Fruit fly (Drosophila melanogaster) whole organism, wandering third instar larva: ENCODE measurements around the gene Pp2A-29B.

ENCODE experiments used
- Abd-B ChIP-seq: fragments of >200 bp; optimal IDR thresholded peaks from 2 replicates; lab custom pipeline; 2017; ENCODE audit warnings: missing biosample characterization, missing genetic modification characterization
- CG32264 ChIP-seq: fragments of 200-800 bp; sonication (Bioruptor generic); optimal IDR thresholded peaks from 2 replicates; lab custom pipeline; 2016; ENCODE audit warnings: missing biosample characterization, missing genetic modification characterization
- CG9705 ChIP-seq: fragments of 200-800 bp; sonication (Bioruptor generic); optimal IDR thresholded peaks from 2 replicates; lab custom pipeline; 2018; ENCODE audit warnings: missing biosample characterization, mild to moderate bottlenecking, missing genetic modification characterization
- CrebA ChIP-seq: fragments of 200-800 bp; sonication (Bioruptor generic); optimal IDR thresholded peaks from 2 replicates; lab custom pipeline; 2016; ENCODE audit warnings: missing biosample characterization, mild to moderate bottlenecking, missing genetic modification characterization, borderline replicate concordance
- Dfd ChIP-seq: fragments of >200 bp; optimal IDR thresholded peaks from 2 replicates; lab custom pipeline; 2017; ENCODE audit warnings: missing biosample characterization, missing genetic modification characterization
- Dif ChIP-seq: fragments of 200-275, 200-300 bp; sonication (Bioruptor generic); optimal IDR thresholded peaks from 2 replicates; lab custom pipeline; 2018; ENCODE audit warnings: missing biosample characterization, missing genetic modification characterization; ENCODE audit not compliant: partially characterized antibody
- GATAd ChIP-seq: sonication (Bioruptor generic); optimal IDR thresholded peaks from 2 replicates; lab custom pipeline; 2016; ENCODE audit warnings: missing biosample characterization, missing genetic modification characterization
- HLH106 ChIP-seq: fragments of 200-800 bp; optimal IDR thresholded peaks from 3 replicates; lab custom pipeline; 2019; ENCODE audit warnings: missing biosample characterization, mild to moderate bottlenecking, missing genetic modification characterization, moderate library complexity
- Hnf4 ChIP-seq: fragments of 200-800 bp; sonication (Bioruptor generic); optimal IDR thresholded peaks from 2 replicates; lab custom pipeline; 2016; ENCODE audit warnings: missing biosample characterization, mild to moderate bottlenecking, missing genetic modification characterization
- Hr78 ChIP-seq: fragments of >200 bp; optimal IDR thresholded peaks from 2 replicates; lab custom pipeline; 2017; ENCODE audit warnings: missing biosample characterization, missing genetic modification characterization
- Hr83 ChIP-seq: fragments of 200-300 bp; sonication (Bioruptor generic); optimal IDR thresholded peaks from 2 replicates; lab custom pipeline; 2016; ENCODE audit warnings: missing biosample characterization, mild to moderate bottlenecking, missing genetic modification characterization, moderate library complexity; ENCODE audit not compliant: poor library complexity, severe bottlenecking
- Jra ChIP-seq: sonication (Bioruptor generic); optimal IDR thresholded peaks from 2 replicates; lab custom pipeline; 2016; ENCODE audit warnings: missing biosample characterization, missing genetic modification characterization
- Mio ChIP-seq: sonication (Bioruptor generic); optimal IDR thresholded peaks from 2 replicates; lab custom pipeline; 2016; ENCODE audit warnings: missing biosample characterization, missing genetic modification characterization
- Myc ChIP-seq: fragments of >200 bp; optimal IDR thresholded peaks from 2 replicates; lab custom pipeline; 2017
- N ChIP-seq: fragments of >200 bp; optimal IDR thresholded peaks from 2 replicates; lab custom pipeline; 2018; ENCODE audit warnings: missing biosample characterization, missing external identifiers, missing genetic modification characterization
- OdsH ChIP-seq: fragments of 200-800 bp; sonication (Bioruptor generic); optimal IDR thresholded peaks from 2 replicates; lab custom pipeline; 2016; ENCODE audit warnings: missing biosample characterization, mild to moderate bottlenecking, missing genetic modification characterization
- Rel ChIP-seq, 2 experiments: fragments of 200-800 bp; sonication (Bioruptor generic) in 1 of 2; optimal IDR thresholded peaks; 2 replicates in 1 of 2; 3 replicates in 1 of 2; lab custom pipeline; 2016 to 2019; ENCODE audit warnings: mild to moderate bottlenecking in 2 of 2, missing biosample characterization in 2 of 2, missing genetic modification characterization in 2 of 2, moderate library complexity in 1 of 2
- Sp1 ChIP-seq: fragments of 200-800 bp; sonication (Bioruptor generic); optimal IDR thresholded peaks from 3 replicates; lab custom pipeline; 2019; ENCODE audit warnings: missing biosample characterization, mild to moderate bottlenecking, missing genetic modification characterization, moderate library complexity
- Vsx2 ChIP-seq: fragments of 200-300, 225-300 bp; sonication (Bioruptor generic); optimal IDR thresholded peaks from 2 replicates; lab custom pipeline; 2018; ENCODE audit warnings: missing biosample characterization, missing genetic modification characterization; ENCODE audit not compliant: partially characterized antibody
- br ChIP-seq: fragments of 200-800 bp; sonication (Bioruptor generic); optimal IDR thresholded peaks from 2 replicates; lab custom pipeline; 2016; ENCODE audit warnings: missing biosample characterization, missing genetic modification characterization
- brk ChIP-seq: fragments of 200-800 bp; sonication (Bioruptor generic); optimal IDR thresholded peaks from 2 replicates; lab custom pipeline; 2016; ENCODE audit warnings: missing biosample characterization, mild to moderate bottlenecking, missing genetic modification characterization
- dl ChIP-seq, 2 experiments: fragments of 175-275, 200-275 bp in 1 of 2; fragments of 200-275 bp in 1 of 2; sonication (Bioruptor generic); optimal IDR thresholded peaks; lab custom pipeline; 2018; ENCODE audit warnings: mild to moderate bottlenecking in 2 of 2, missing biosample characterization in 2 of 2, missing genetic modification characterization in 2 of 2, moderate library complexity in 2 of 2; ENCODE audit not compliant: partially characterized antibody in 2 of 2, insufficient read depth in 1 of 2
- dmrt93B ChIP-seq: fragments of 200-800 bp; sonication (Bioruptor generic); optimal IDR thresholded peaks from 2 replicates; lab custom pipeline; 2018; ENCODE audit warnings: missing biosample characterization, mild to moderate bottlenecking, missing genetic modification characterization
- dsf ChIP-seq: sonication (Bioruptor generic); optimal IDR thresholded peaks from 2 replicates; lab custom pipeline; 2016; ENCODE audit warnings: missing biosample characterization, missing genetic modification characterization, borderline replicate concordance
- ey ChIP-seq: fragments of 200-800 bp; sonication (Bioruptor generic); optimal IDR thresholded peaks from 2 replicates; lab custom pipeline; 2016; ENCODE audit warnings: missing biosample characterization, missing genetic modification characterization
- foxo ChIP-seq, 2 experiments: fragments of 200-800 bp; sonication (Bioruptor generic); optimal IDR thresholded peaks; 2 replicates in 1 of 2; 3 replicates in 1 of 2; lab custom pipeline; 2016 to 2017; ENCODE audit warnings: missing biosample characterization in 2 of 2, missing genetic modification characterization in 2 of 2
- fru ChIP-seq: fragments of 200-800 bp; sonication (Bioruptor generic); optimal IDR thresholded peaks from 3 replicates; lab custom pipeline; 2016; ENCODE audit warnings: missing biosample characterization, mild to moderate bottlenecking, missing genetic modification characterization
- h ChIP-seq: fragments of 200-800 bp; sonication (Bioruptor generic); optimal IDR thresholded peaks from 3 replicates; lab custom pipeline; 2016; ENCODE audit warnings: missing biosample characterization, mild to moderate bottlenecking, missing genetic modification characterization
- jim ChIP-seq: fragments of 175-275, 200-325 bp; sonication (Bioruptor generic); optimal IDR thresholded peaks from 2 replicates; lab custom pipeline; 2016; ENCODE audit warnings: missing biosample characterization, mild to moderate bottlenecking, missing genetic modification characterization
- lola ChIP-seq: fragments of >200 bp; optimal IDR thresholded peaks from 2 replicates; lab custom pipeline; 2017; ENCODE audit warnings: missing biosample characterization, missing genetic modification characterization
- pan ChIP-seq: fragments of >200 bp; optimal IDR thresholded peaks from 2 replicates; lab custom pipeline; 2017
- psq ChIP-seq: fragments of 200-800 bp; sonication (Bioruptor generic); optimal IDR thresholded peaks from 3 replicates; lab custom pipeline; 2017; ENCODE audit warnings: missing biosample characterization, mild to moderate bottlenecking, missing genetic modification characterization, moderate library complexity
- rgr ChIP-seq: fragments of 200-800 bp; sonication (Bioruptor generic); optimal IDR thresholded peaks from 3 replicates; lab custom pipeline; 2016; ENCODE audit warnings: missing biosample characterization, mild to moderate bottlenecking, missing genetic modification characterization
- sage ChIP-seq: fragments of 200-800 bp; sonication (Bioruptor generic); optimal IDR thresholded peaks from 2 replicates; lab custom pipeline; 2016; ENCODE audit warnings: missing biosample characterization, mild to moderate bottlenecking, missing genetic modification characterization
- sv ChIP-seq: fragments of 200-800 bp; sonication (Bioruptor generic); optimal IDR thresholded peaks from 3 replicates; lab custom pipeline; 2016; ENCODE audit warnings: missing biosample characterization, missing genetic modification characterization
- tai ChIP-seq: sonication (Bioruptor generic); optimal IDR thresholded peaks from 2 replicates; lab custom pipeline; 2016; ENCODE audit warnings: missing biosample characterization, missing genetic modification characterization
- usp ChIP-seq: fragments of >200 bp; optimal IDR thresholded peaks from 2 replicates; lab custom pipeline; 2017; ENCODE audit warnings: missing biosample characterization, missing genetic modification characterization
- woc ChIP-seq: sonication (Bioruptor generic); optimal IDR thresholded peaks from 2 replicates; lab custom pipeline; 2016; ENCODE audit warnings: missing biosample characterization, mild to moderate bottlenecking, missing genetic modification characterization

Gene Pp2A-29B

DNA sequence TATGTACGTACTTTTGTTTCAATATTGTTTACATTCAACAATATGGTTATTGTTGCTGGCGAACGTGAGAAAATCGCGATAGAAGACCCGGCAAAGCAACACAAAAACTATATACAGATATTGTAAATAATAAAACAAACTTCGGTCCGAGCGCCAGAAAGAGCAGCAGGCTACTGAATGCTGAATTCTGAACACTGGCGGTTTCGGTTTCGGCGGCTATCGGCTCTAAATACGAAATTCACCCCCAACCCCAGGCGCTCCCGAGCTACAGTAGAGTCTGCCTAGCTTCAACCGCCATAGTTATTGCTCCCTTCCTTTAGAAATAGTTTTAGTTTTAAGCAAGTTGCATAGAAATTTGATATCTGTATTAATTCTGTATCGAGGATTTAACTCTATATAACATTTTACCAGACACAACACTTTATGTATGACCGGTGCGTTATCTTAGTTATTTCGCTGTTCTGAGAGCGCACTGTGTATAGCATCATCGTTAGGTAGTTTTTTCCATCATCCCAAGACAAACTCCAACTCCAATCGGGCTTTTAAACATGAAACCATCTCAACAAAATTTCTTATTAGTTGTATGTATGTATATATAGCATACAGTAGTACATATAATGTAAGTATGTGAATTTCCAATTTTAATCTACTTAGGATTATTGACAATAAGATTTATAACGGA, 3.4 kb upstream of the Pp2A-29B start, which contains the start of gene CG7627:
CG7627 (minus strand) TSS at position 197 of the 682 bp plus-strand sequence.
- TF ChIP-seq N (GFP tag; lab: Kevin White, UChicago) (no peak), Sp1 (GFP tag; lab: Kevin White, UChicago) (peak; percentile 74), foxo (GFP tag; optimal IDR thresholded peaks at IDR 0.05; lab: Kevin White, UChicago) (peak in 1 of 2 experiments; percentile 90), CG9705 (GFP tag; lab: Kevin White, UChicago) (peak; percentile 53), ey (GFP tag; lab: Kevin White, UChicago) (peak; percentile 90), Hnf4 (peak; percentile 86), OdsH (GFP tag; lab: Kevin White, UChicago) (peak; percentile 91), jim (no peak), Dif (GFP tag; lab: Kevin White, UChicago) (peak; percentile 33), Jra (GFP tag; lab: Kevin White, UChicago) (peak; percentile 83), h (peak; percentile 89), CrebA (no peak), Vsx2 (GFP tag; lab: Kevin White, UChicago) (peak; percentile 49), fru (peak; percentile 89), GATAd (GFP tag; lab: Kevin White, UChicago) (no peak), dmrt93B (GFP tag; lab: Kevin White, UChicago) (peak; percentile 66), usp (GFP tag; lab: Kevin White, UChicago) (no peak), Hr83 (GFP tag; lab: Kevin White, UChicago) (peak; percentile 49), Abd-B (no peak), dl (GFP tag; optimal IDR thresholded peaks at IDR 0.05; lab: Kevin White, UChicago; ENCODE audit: insufficient read depth in 1 of 2, partially characterized antibody in 2 of 2) (no peak), HLH106 (tag; lab: Kevin White, UChicago) (peak; percentile 80), sv (GFP tag; lab: Kevin White, UChicago) (peak; percentile 66), psq (GFP tag; lab: Kevin White, UChicago) (peak; percentile 82), brk (GFP tag; lab: Kevin White, UChicago) (peak; percentile 72), CG32264 (GFP tag; lab: Kevin White, UChicago) (peak; percentile 62), sage (GFP tag; lab: Kevin White, UChicago) (peak; percentile 48), woc (GFP tag; lab: Kevin White, UChicago) (peak; percentile 93), tai (GFP tag; lab: Kevin White, UChicago) (peak; percentile 63), dsf (GFP tag; lab: Kevin White, UChicago) (no peak), pan (lab: Kevin White, UChicago) (no peak), lola (GFP tag; lab: Kevin White, UChicago) (no peak), rgr (GFP tag; lab: Kevin White, UChicago) (peak; percentile 86), br (GFP tag; lab: Kevin White, UChicago) (peak; percentile 85), Hr78 (GFP tag; lab: Kevin White, UChicago) (no peak), Rel (GFP tag; optimal IDR thresholded peaks at IDR 0.05; lab: Kevin White, UChicago) (no peak), Rel (tag; optimal IDR thresholded peaks at IDR 0.05; lab: Kevin White, UChicago) (peak; percentile 41), Dfd (no peak), Myc (lab: Kevin White, UChicago) (no peak), Mio (no peak)

DNA sequence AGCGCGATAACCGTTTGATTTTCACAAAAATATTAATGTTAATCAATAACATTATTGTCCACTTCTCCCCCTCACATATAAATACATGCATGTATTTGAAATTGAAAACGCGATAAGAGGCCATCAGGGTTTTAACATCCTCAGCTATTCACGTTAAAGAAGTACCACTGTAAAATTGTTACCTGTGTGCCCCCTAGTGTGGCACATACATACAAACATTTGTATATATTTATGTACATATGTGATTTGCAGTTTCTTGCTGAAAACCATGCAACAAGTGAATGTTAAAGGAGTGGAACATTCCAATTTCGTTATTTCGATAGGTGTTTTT, 2.9 kb upstream of the Pp2A-29B start:
- TF ChIP-seq br (GFP tag; lab: Kevin White, UChicago), result no peak
- no peak for TF ChIP-seq woc (GFP tag; lab: Kevin White, UChicago)
- no peak for TF ChIP-seq Hnf4
- no peak for TF ChIP-seq Sp1 (GFP tag; lab: Kevin White, UChicago)
- TF ChIP-seq CG32264 (GFP tag; lab: Kevin White, UChicago), result no peak
- TF ChIP-seq Dif (GFP tag; lab: Kevin White, UChicago), result no peak
- TF ChIP-seq dl (GFP tag; optimal IDR thresholded peaks at IDR 0.05; lab: Kevin White, UChicago; ENCODE audit: insufficient read depth in 1 of 2, partially characterized antibody in 2 of 2), result no peak
- no peak for TF ChIP-seq psq (GFP tag; lab: Kevin White, UChicago)
- no peak for TF ChIP-seq GATAd (GFP tag; lab: Kevin White, UChicago)
- TF ChIP-seq Jra (GFP tag; lab: Kevin White, UChicago), result no peak
- TF ChIP-seq ey (GFP tag; lab: Kevin White, UChicago), result no peak
- TF ChIP-seq brk (GFP tag; lab: Kevin White, UChicago), result no peak
